Fruit fly (Drosophila melanogaster) whole organism, embryonic: Measurements from ENCODE around the gene Atg14.
A peak's percentile ranks its signal among the peaks of the same experiment; 100 is the strongest.

Experiments
- Antp ChIP-seq: fragments of 200-800 bp; sonication (Bioruptor generic); optimal IDR thresholded peaks from 3 replicates; lab custom pipeline; 2016; ENCODE audit warnings: missing biosample characterization, missing genetic modification characterization
- Atf-2 ChIP-seq: fragments of 200-800 bp; sonication (Bioruptor generic); optimal IDR thresholded peaks from 2 replicates; lab custom pipeline; 2016; ENCODE audit warnings: missing biosample characterization, missing genetic modification characterization
- Awh ChIP-seq: fragments of 200-800 bp; sonication (Bioruptor generic); IDR thresholded peaks from 2 replicates; pipeline ENCODE4, ENCODE4 v1.3.6; 2022; ENCODE audit warnings: missing biosample characterization, missing genetic modification characterization
- B-H2 ChIP-seq: fragments of 200-800 bp; sonication (Bioruptor generic); optimal IDR thresholded peaks from 2 replicates; lab custom pipeline; 2018; ENCODE audit warnings: missing biosample characterization, mild to moderate bottlenecking, missing genetic modification characterization
- CG10543 ChIP-seq: fragments of 200-800 bp; sonication (Bioruptor generic); optimal IDR thresholded peaks from 3 replicates; lab custom pipeline; 2017; ENCODE audit warnings: missing biosample characterization, mild to moderate bottlenecking, missing genetic modification characterization, moderate library complexity
- CG11695 ChIP-seq: fragments of 200-800 bp; sonication (Bioruptor generic); IDR thresholded peaks from 3 replicates; pipeline ENCODE4 v1.3.6; 2022; ENCODE audit warnings: missing biosample characterization, missing genetic modification characterization
- CG12236 ChIP-seq: fragments of 200-800 bp; sonication (Bioruptor generic); optimal IDR thresholded peaks from 2 replicates; lab custom pipeline; 2016; ENCODE audit warnings: missing biosample characterization, missing genetic modification characterization
- CG13775 ChIP-seq: fragments of 200-800 bp; sonication (Bioruptor generic); optimal IDR thresholded peaks from 3 replicates; lab custom pipeline; 2017; ENCODE audit warnings: missing biosample characterization, mild to moderate bottlenecking, missing genetic modification characterization
- CG15479 ChIP-seq: fragments of 200-800 bp; sonication (Bioruptor generic); optimal IDR thresholded peaks from 3 replicates; lab custom pipeline; 2019; ENCODE audit warnings: missing biosample characterization, mild to moderate bottlenecking, missing genetic modification characterization, moderate library complexity
- CG1603 ChIP-seq: fragments of 200-800 bp; sonication (Bioruptor generic); optimal IDR thresholded peaks from 2 replicates; lab custom pipeline; 2019; ENCODE audit warnings: missing biosample characterization, mild to moderate bottlenecking, missing genetic modification characterization, moderate library complexity
- CG16863 ChIP-seq: fragments of 200-800 bp; sonication (Bioruptor generic); optimal IDR thresholded peaks from 3 replicates; lab custom pipeline; 2016; ENCODE audit warnings: missing biosample characterization, missing genetic modification characterization
- CG17186 ChIP-seq: fragments of 200-800 bp; sonication (Bioruptor generic); optimal IDR thresholded peaks from 3 replicates; lab custom pipeline; 2017; ENCODE audit warnings: missing biosample characterization, missing genetic modification reagents, missing genetic modification characterization
- CG17328 ChIP-seq: fragments of 200-800 bp; sonication (Bioruptor generic); IDR thresholded peaks from 2 replicates; pipeline ENCODE4 v1.3.6; 2022; ENCODE audit warnings: missing biosample characterization, missing genetic modification characterization
- CG17568 ChIP-seq: fragments of 200-800 bp; sonication (Bioruptor generic); optimal IDR thresholded peaks from 2 replicates; lab custom pipeline; 2018; ENCODE audit warnings: missing biosample characterization, mild to moderate bottlenecking, missing genetic modification characterization, moderate library complexity
- CG18764 ChIP-seq: fragments of 200-800 bp; sonication (Bioruptor generic); optimal IDR thresholded peaks from 3 replicates; lab custom pipeline; 2016; ENCODE audit warnings: missing biosample characterization, missing genetic modification characterization
- CG2129 ChIP-seq: fragments of 200-800 bp; sonication (Bioruptor generic); IDR thresholded peaks from 2 replicates; pipeline ENCODE4 v1.3.6; 2022; ENCODE audit warnings: missing biosample characterization, missing genetic modification characterization; ENCODE audit not compliant: partially characterized antibody
- CG2199 ChIP-seq: fragments of 200-800 bp; sonication (Bioruptor generic); IDR thresholded peaks from 3 replicates; pipeline ENCODE4 v1.3.6; 2022; ENCODE audit warnings: missing biosample characterization, missing genetic modification characterization
- CG2202 ChIP-seq: fragments of 200-800 bp; sonication (Bioruptor generic); optimal IDR thresholded peaks from 2 replicates; lab custom pipeline; 2018; ENCODE audit warnings: missing biosample characterization, mild to moderate bottlenecking, missing genetic modification characterization
- CG31441 ChIP-seq: fragments of 200-800 bp; sonication (Bioruptor generic); IDR thresholded peaks from 2 replicates; pipeline ENCODE4 v1.3.6; 2022; ENCODE audit warnings: missing biosample characterization, missing genetic modification characterization
- CG3163 ChIP-seq: fragments of 200-800 bp; sonication (Bioruptor generic); optimal IDR thresholded peaks from 3 replicates; lab custom pipeline; 2016; ENCODE audit warnings: missing biosample characterization, missing genetic modification characterization
- CG4328 ChIP-seq: fragments of 200-800 bp; sonication (Bioruptor generic); optimal IDR thresholded peaks from 3 replicates; lab custom pipeline; 2017; ENCODE audit warnings: missing biosample characterization, missing genetic modification reagents, missing genetic modification characterization
- Fer3 ChIP-seq: fragments of 200-800 bp; sonication (Bioruptor generic); optimal IDR thresholded peaks from 2 replicates; lab custom pipeline; 2018; ENCODE audit warnings: missing biosample characterization, mild to moderate bottlenecking, missing genetic modification characterization, moderate library complexity
- MBD-R2 ChIP-seq: fragments of 200-800 bp; sonication (Bioruptor generic); IDR thresholded peaks from 2 replicates; pipeline ENCODE4 v1.3.6; 2022; ENCODE audit warnings: missing biosample characterization, missing genetic modification characterization
- NFAT ChIP-seq: fragments of 200-800 bp; sonication (Bioruptor generic); IDR thresholded peaks from 2 replicates; pipeline ENCODE4 v1.3.6; 2022; ENCODE audit warnings: missing biosample characterization, missing genetic modification characterization
- PHDP ChIP-seq: fragments of 200-800 bp; sonication (Bioruptor generic); optimal IDR thresholded peaks from 3 replicates; lab custom pipeline; 2018; ENCODE audit warnings: missing biosample characterization, mild to moderate bottlenecking, missing genetic modification characterization, moderate library complexity
- Pdp1 ChIP-seq, 2 experiments: fragments of 200-800 bp; sonication (Bioruptor generic); optimal IDR thresholded peaks; 3 replicates each; lab custom pipeline; 2016; ENCODE audit warnings: missing biosample characterization in 2 of 2, missing genetic modification characterization in 2 of 2, mild to moderate bottlenecking in 1 of 2, moderate library complexity in 1 of 2
- Ravus ChIP-seq: fragments of 200-800 bp; sonication (Bioruptor generic); IDR thresholded peaks from 2 replicates; pipeline ENCODE4 v1.3.6; 2022; ENCODE audit warnings: missing biosample characterization, missing genetic modification characterization
- Side ChIP-seq: fragments of 200-800 bp; sonication (Bioruptor generic); optimal IDR thresholded peaks from 2 replicates; lab custom pipeline; 2016; ENCODE audit warnings: missing biosample characterization, missing genetic modification characterization
- Vsx1 ChIP-seq: fragments of 200-800 bp; sonication (Bioruptor generic); optimal IDR thresholded peaks from 2 replicates; lab custom pipeline; 2017; ENCODE audit warnings: missing biosample characterization, mild to moderate bottlenecking, missing genetic modification characterization, missing genetic modification reagents
- ac ChIP-seq: fragments of 200-800 bp; sonication (Bioruptor generic); optimal IDR thresholded peaks from 3 replicates; lab custom pipeline; 2017; ENCODE audit warnings: missing biosample characterization, mild to moderate bottlenecking, missing genetic modification characterization
- br ChIP-seq: fragments of >200 bp; optimal IDR thresholded peaks from 2 replicates; lab custom pipeline; 2017
- cad ChIP-seq: fragments of >200 bp; optimal IDR thresholded peaks from 2 replicates; lab custom pipeline; 2017; ENCODE audit warnings: missing biosample characterization, missing genetic modification characterization
- cas ChIP-seq: fragments of 200-800 bp; sonication (Bioruptor generic); IDR thresholded peaks from 2 replicates; pipeline ENCODE4 v1.3.6; 2022; ENCODE audit warnings: missing biosample characterization, missing genetic modification characterization
- crp ChIP-seq, 2 experiments: fragments of 200-800 bp; sonication (Bioruptor generic); optimal IDR thresholded peaks; 2 replicates in 1 of 2; 3 replicates in 1 of 2; lab custom pipeline; 2017; ENCODE audit warnings: missing biosample characterization in 2 of 2, missing genetic modification characterization in 2 of 2, mild to moderate bottlenecking in 1 of 2, moderate library complexity in 1 of 2
- cwo ChIP-seq: fragments of 200-800 bp; sonication (Bioruptor generic); optimal IDR thresholded peaks from 3 replicates; lab custom pipeline; 2017; ENCODE audit warnings: missing biosample characterization, missing genetic modification characterization, mild to moderate bottlenecking, moderate library complexity, missing genetic modification reagents
- en ChIP-seq: fragments of 200-800 bp; sonication (Bioruptor generic); optimal IDR thresholded peaks from 2 replicates; lab custom pipeline; 2016; ENCODE audit warnings: missing biosample characterization, missing genetic modification characterization
- fd64A ChIP-seq: fragments of 200-800 bp; sonication (Bioruptor generic); optimal IDR thresholded peaks from 3 replicates; lab custom pipeline; 2018; ENCODE audit warnings: missing biosample characterization, mild to moderate bottlenecking, missing genetic modification characterization
- fd96Cb ChIP-seq: fragments of 200-800 bp; sonication (Bioruptor generic); optimal IDR thresholded peaks from 2 replicates; lab custom pipeline; 2018; ENCODE audit warnings: missing biosample characterization, mild to moderate bottlenecking, missing genetic modification characterization, moderate library complexity
- gce ChIP-seq: fragments of 200-800 bp; sonication (Bioruptor generic); IDR thresholded peaks from 3 replicates; pipeline ENCODE4 v1.3.6; 2022; ENCODE audit warnings: missing biosample characterization, missing genetic modification characterization
- gcm ChIP-seq: fragments of 200-800 bp; sonication (Bioruptor generic); optimal IDR thresholded peaks from 2 replicates; lab custom pipeline; 2019; ENCODE audit warnings: missing biosample characterization, mild to moderate bottlenecking, missing genetic modification characterization, moderate library complexity
- grau ChIP-seq: fragments of 200-800 bp; optimal IDR thresholded peaks from 3 replicates; lab custom pipeline; 2019; ENCODE audit warnings: missing biosample characterization, mild to moderate bottlenecking, missing genetic modification characterization, moderate library complexity
- hbn ChIP-seq: fragments of 200-800 bp; sonication (Bioruptor generic); IDR thresholded peaks from 2 replicates; pipeline ENCODE4 v1.3.6; 2022; ENCODE audit warnings: missing biosample characterization, missing genetic modification characterization; ENCODE audit not compliant: partially characterized antibody
- maf-S ChIP-seq: fragments of 200-800 bp; sonication (Bioruptor generic); optimal IDR thresholded peaks from 2 replicates; lab custom pipeline; 2016; ENCODE audit warnings: missing biosample characterization, missing genetic modification characterization
- oc ChIP-seq: fragments of 200-800 bp; sonication (Bioruptor generic); optimal IDR thresholded peaks from 2 replicates; lab custom pipeline; 2018; ENCODE audit warnings: missing biosample characterization, mild to moderate bottlenecking, missing genetic modification characterization, moderate library complexity
- pfk ChIP-seq: fragments of 200-800 bp; sonication (Bioruptor generic); optimal IDR thresholded peaks from 2 replicates; lab custom pipeline; 2018; ENCODE audit warnings: missing biosample characterization, mild to moderate bottlenecking, missing genetic modification characterization, moderate library complexity
- pros ChIP-seq: fragments of 200-800 bp; sonication (Bioruptor generic); optimal IDR thresholded peaks from 3 replicates; lab custom pipeline; 2019; ENCODE audit warnings: missing biosample characterization, mild to moderate bottlenecking, missing genetic modification characterization, moderate library complexity
- pzg ChIP-seq: fragments of 200-800 bp; sonication (Bioruptor generic); optimal IDR thresholded peaks from 3 replicates; lab custom pipeline; 2018; ENCODE audit warnings: missing biosample characterization, mild to moderate bottlenecking, missing genetic modification characterization, moderate library complexity
- tll ChIP-seq, 2 experiments: fragments of 200-800 bp in 1 of 2; fragments of >200 bp in 1 of 2; sonication (Bioruptor generic) in 1 of 2; optimal IDR thresholded peaks; 2 replicates each; lab custom pipeline; 2017 to 2019; ENCODE audit warnings: missing biosample characterization in 2 of 2, missing genetic modification characterization in 2 of 2, mild to moderate bottlenecking in 1 of 2, moderate library complexity in 1 of 2
- ttk ChIP-seq: fragments of 200-800 bp; sonication (Bioruptor generic); IDR thresholded peaks from 2 replicates; pipeline ENCODE4 v2.1.2; 2022; ENCODE audit warnings: missing biosample characterization, missing genetic modification characterization

Gene Atg14

dm6 chr3R:29075631-29076398, 40.4 kb upstream of the Atg14 start (continued):
- peak; percentile 26; the same call in 1 of the 2 replicates for TF ChIP-seq CG17328 (GFP tag; lab: Robert Waterston, UW)
- TF ChIP-seq CG4328: no peak
- peak; percentile 51; the same call in 1 of the 3 replicates for TF ChIP-seq CG11695 (GFP tag; lab: Robert Waterston, UW)
- TF ChIP-seq gcm (GFP tag; lab: Kevin White, UChicago): no peak
- TF ChIP-seq maf-S (GFP tag; lab: Kevin White, UChicago): no peak
- 0 out of 2 replicates have a peak, but pooled peaks have one; percentile 25 for TF ChIP-seq ttk (GFP tag; lab: Robert Waterston, UW)
- peak in 1 of 2 experiments; percentile 1 for TF ChIP-seq Pdp1 (GFP tag; optimal IDR thresholded peaks at IDR 0.05; lab: Kevin White, UChicago)
- TF ChIP-seq br (lab: Kevin White, UChicago): no peak
- TF ChIP-seq cad (GFP tag; lab: Kevin White, UChicago): no peak
- TF ChIP-seq en (GFP tag; lab: Kevin White, UChicago): no peak
- TF ChIP-seq CG12236 (GFP tag; lab: Kevin White, UChicago): no peak
- no peak for TF ChIP-seq CG17186 (GFP tag; lab: Kevin White, UChicago)
- TF ChIP-seq B-H2 (GFP tag; lab: Kevin White, UChicago): no peak
- no peak for TF ChIP-seq pzg (GFP tag; lab: Kevin White, UChicago)
- TF ChIP-seq pros (GFP tag; lab: Kevin White, UChicago): peak; percentile 10
- no peak for TF ChIP-seq CG18764
- no peak for TF ChIP-seq gce (GFP tag; lab: Robert Waterston, UW)
- no peak for TF ChIP-seq CG2202 (tag; lab: Kevin White, UChicago)
- TF ChIP-seq CG2199 (GFP tag; lab: Robert Waterston, UW): no peak
- no peak for TF ChIP-seq crp (GFP tag; optimal IDR thresholded peaks at IDR 0.05; lab: Kevin White, UChicago)
- no peak for TF ChIP-seq Antp (GFP tag; lab: Kevin White, UChicago)
- TF ChIP-seq CG10543 (GFP tag; lab: Kevin White, UChicago): no peak
- no peak for TF ChIP-seq Atf-2 (GFP tag; lab: Kevin White, UChicago)
- TF ChIP-seq CG15479: no peak
- no peak for TF ChIP-seq Fer3
- peak; percentile 27 for TF ChIP-seq CG1603
- no peak for TF ChIP-seq Side
- no peak for TF ChIP-seq MBD-R2 (GFP tag; lab: Robert Waterston, UW)
- no peak for TF ChIP-seq pfk (GFP tag; lab: Kevin White, UChicago)
- no peak for TF ChIP-seq ac (GFP tag; lab: Kevin White, UChicago)
- TF ChIP-seq tll (GFP tag; optimal IDR thresholded peaks at IDR 0.05; lab: Kevin White, UChicago): no peak
- TF ChIP-seq NFAT (GFP tag; lab: Robert Waterston, UW): no peak
- TF ChIP-seq CG2129 (GFP tag; lab: Robert Waterston, UW): no peak
- TF ChIP-seq CG17568 (GFP tag; lab: Kevin White, UChicago): no peak
- no peak for TF ChIP-seq cas (GFP tag; lab: Robert Waterston, UW)
- TF ChIP-seq fd96Cb: no peak
- peak; percentile 12 for TF ChIP-seq grau (tag; lab: Kevin White, UChicago)
- TF ChIP-seq oc (tag; lab: Kevin White, UChicago): no peak
- TF ChIP-seq CG31441: no peak
- peak; percentile 24 for TF ChIP-seq cwo (GFP tag; lab: Kevin White, UChicago)
- TF ChIP-seq CG3163: no peak
- no peak for TF ChIP-seq PHDP (tag; lab: Kevin White, UChicago)
- TF ChIP-seq Ravus (GFP tag; lab: Robert Waterston, UW): no peak
- peak; percentile 5 for TF ChIP-seq CG13775 (GFP tag; lab: Kevin White, UChicago)
- TF ChIP-seq fd64A (GFP tag; lab: Kevin White, UChicago): no peak
- no peak for TF ChIP-seq hbn (GFP tag; lab: Robert Waterston, UW)
- TF ChIP-seq Awh (GFP tag; lab: Robert Waterston, UW): no peak
- TF ChIP-seq Vsx1 (GFP tag; lab: Kevin White, UChicago): no peak
- no peak for TF ChIP-seq CG16863 (GFP tag; lab: Kevin White, UChicago)
